Worm (Caenorhabditis elegans): Measurements from ENCODE around the gene nlp-69.
A peak's percentile ranks its signal among the peaks of the same experiment; 100 is the strongest.

- no peak for TF ChIP-seq flh-1 (GFP tag; optimal IDR thresholded peaks at IDR 0.05)
- no peak for TF ChIP-seq drap-1 (GFP tag; optimal IDR thresholded peaks at IDR 0.05)
- TF ChIP-seq ztf-11 (tag; optimal IDR thresholded peaks at IDR 0.05), result no peak
- TF ChIP-seq pha-4 (tag; optimal IDR thresholded peaks at IDR 0.05), result peak; percentile 40
- no peak for TF ChIP-seq nhr-237 (tag; optimal IDR thresholded peaks at IDR 0.05)
- no peak for TF ChIP-seq sptf-1 (tag; optimal IDR thresholded peaks at IDR 0.05)
- no peak for TF ChIP-seq snpc-4 (tag; optimal IDR thresholded peaks at IDR 0.05)
- TF ChIP-seq unc-39 (tag; optimal IDR thresholded peaks at IDR 0.05), result no peak
- no peak for TF ChIP-seq nhr-76 (tag; optimal IDR thresholded peaks at IDR 0.05)
- TF ChIP-seq lsy-2 (tag; optimal IDR thresholded peaks at IDR 0.05), result peak; percentile 88
Measured at ce11 chrV:20068389-20068788, 26.4 kb downstream of the nlp-69 start.
